Fruit fly (Drosophila melanogaster) whole organism, embryonic: ENCODE results near the gene nSMase.

Source experiments
- Abd-B ChIP-seq: fragments of 200-800 bp; sonication (Bioruptor generic); optimal IDR thresholded peaks from 2 replicates; lab custom pipeline; 2018; ENCODE audit warnings: missing biosample characterization, mild to moderate bottlenecking, missing genetic modification characterization, moderate library complexity
- Antp ChIP-seq: fragments of 200-800 bp; sonication (Bioruptor generic); optimal IDR thresholded peaks from 3 replicates; lab custom pipeline; 2016; ENCODE audit warnings: missing biosample characterization, missing genetic modification characterization
- Asciz ChIP-seq: fragments of 200-800 bp; sonication (Bioruptor generic); optimal IDR thresholded peaks from 2 replicates; lab custom pipeline; 2017; ENCODE audit warnings: missing biosample characterization, mild to moderate bottlenecking, missing genetic modification characterization, missing genetic modification reagents
- Atf-2 ChIP-seq: fragments of 200-800 bp; sonication (Bioruptor generic); optimal IDR thresholded peaks from 2 replicates; lab custom pipeline; 2016; ENCODE audit warnings: missing biosample characterization, missing genetic modification characterization
- B-H2 ChIP-seq: fragments of 200-800 bp; sonication (Bioruptor generic); optimal IDR thresholded peaks from 2 replicates; lab custom pipeline; 2018; ENCODE audit warnings: missing biosample characterization, mild to moderate bottlenecking, missing genetic modification characterization
- CG11247 ChIP-seq: fragments of 200-800 bp; sonication (Bioruptor generic); IDR thresholded peaks from 2 replicates; pipeline ENCODE4 v1.3.6; 2022; ENCODE audit warnings: missing biosample characterization, missing genetic modification characterization
- CG11560 ChIP-seq: fragments of 200-800 bp; sonication (Bioruptor generic); IDR thresholded peaks from 3 replicates; pipeline ENCODE4 v1.3.6; 2022; ENCODE audit warnings: missing biosample characterization, missing genetic modification characterization
- CG12236 ChIP-seq: fragments of 200-800 bp; sonication (Bioruptor generic); optimal IDR thresholded peaks from 2 replicates; lab custom pipeline; 2016; ENCODE audit warnings: missing biosample characterization, missing genetic modification characterization
- CG1233 ChIP-seq: fragments of 200-800 bp; sonication (Bioruptor generic); optimal IDR thresholded peaks from 4 replicates; lab custom pipeline; 2018; ENCODE audit warnings: missing biosample characterization, mild to moderate bottlenecking, missing genetic modification characterization
- CG12769 ChIP-seq: fragments of 200-800 bp; sonication (Bioruptor generic); optimal IDR thresholded peaks from 2 replicates; lab custom pipeline; 2019; ENCODE audit warnings: missing biosample characterization, mild to moderate bottlenecking, missing genetic modification characterization, moderate library complexity
- CG13624 ChIP-seq: fragments of 200-800 bp; sonication (Bioruptor generic); optimal IDR thresholded peaks from 2 replicates; lab custom pipeline; 2016; ENCODE audit warnings: missing biosample characterization, missing genetic modification characterization
- CG17802 ChIP-seq: fragments of 200-800 bp; sonication (Bioruptor generic); optimal IDR thresholded peaks from 2 replicates; lab custom pipeline; 2018; ENCODE audit warnings: missing biosample characterization, mild to moderate bottlenecking, missing genetic modification characterization, moderate library complexity
- CG3065 ChIP-seq: fragments of 200-800 bp; sonication (Bioruptor generic); optimal IDR thresholded peaks from 2 replicates; lab custom pipeline; 2016; ENCODE audit warnings: missing biosample characterization, missing genetic modification characterization
- CG31224 ChIP-seq: fragments of 200-800 bp; sonication (Bioruptor generic); IDR thresholded peaks from 2 replicates; pipeline ENCODE4 v1.3.6; 2022; ENCODE audit warnings: missing biosample characterization, missing genetic modification characterization
- CG3838 ChIP-seq: fragments of 200-800 bp; sonication (Bioruptor generic); optimal IDR thresholded peaks from 3 replicates; lab custom pipeline; 2016; ENCODE audit warnings: missing biosample characterization, missing genetic modification characterization
- CG4820 ChIP-seq: fragments of 200-800 bp; sonication (Bioruptor generic); optimal IDR thresholded peaks from 3 replicates; lab custom pipeline; 2016; ENCODE audit warnings: missing biosample characterization, missing genetic modification characterization
- CG6175 ChIP-seq: fragments of 200-800 bp; sonication (Bioruptor generic); IDR thresholded peaks from 3 replicates; pipeline ENCODE4 v1.3.6; 2022; ENCODE audit warnings: missing biosample characterization, missing genetic modification characterization
- CG6765 ChIP-seq: fragments of 200-800 bp; sonication (Bioruptor generic); optimal IDR thresholded peaks from 3 replicates; lab custom pipeline; 2017; ENCODE audit warnings: missing biosample characterization, mild to moderate bottlenecking, missing genetic modification characterization
- CG8290 ChIP-seq, 3 experiments: fragments of 200-800 bp; sonication (Bioruptor generic); optimal IDR thresholded peaks; 2 replicates each; lab custom pipeline; 2016 to 2019; ENCODE audit warnings: missing biosample characterization in 3 of 3, missing genetic modification characterization in 3 of 3, mild to moderate bottlenecking in 2 of 3, moderate library complexity in 1 of 3
- CG8478 ChIP-seq: fragments of >200 bp; optimal IDR thresholded peaks from 2 replicates; lab custom pipeline; 2018
- CG8765 ChIP-seq: fragments of 200-800 bp; sonication (Bioruptor generic); IDR thresholded peaks from 2 replicates; pipeline ENCODE4 v1.3.6; 2022; ENCODE audit warnings: missing biosample characterization, missing genetic modification characterization
- Camta ChIP-seq: fragments of 200-800 bp; sonication (Bioruptor generic); optimal IDR thresholded peaks from 2 replicates; lab custom pipeline; 2016; ENCODE audit warnings: missing biosample characterization, missing genetic modification characterization
- D ChIP-seq, 2 experiments: fragments of 200-800 bp in 1 of 2; fragments of >200 bp in 1 of 2; sonication (Bioruptor generic) in 1 of 2; optimal IDR thresholded peaks; 2 replicates in 1 of 2; 3 replicates in 1 of 2; lab custom pipeline; 2017; ENCODE audit warnings: mild to moderate bottlenecking in 1 of 2, missing biosample characterization in 1 of 2, missing genetic modification characterization in 1 of 2, missing genetic modification reagents in 1 of 2
- Gsc ChIP-seq: fragments of 200-800 bp; sonication (Bioruptor generic); IDR thresholded peaks from 2 replicates; pipeline ENCODE4 v1.3.6; 2022; ENCODE audit warnings: missing biosample characterization, missing genetic modification characterization
- H2.0 ChIP-seq: fragments of 200-800 bp; sonication (Bioruptor generic); IDR thresholded peaks from 2 replicates; pipeline ENCODE4 v1.3.6; 2022; ENCODE audit warnings: missing biosample characterization, missing genetic modification characterization
- Hmr ChIP-seq: fragments of 200-800 bp; sonication (Bioruptor generic); optimal IDR thresholded peaks from 3 replicates; lab custom pipeline; 2017; ENCODE audit warnings: mild to moderate bottlenecking, missing biosample characterization, missing genetic modification reagents, missing genetic modification characterization
- MESR4 ChIP-seq: fragments of 200-800 bp; sonication (Bioruptor generic); optimal IDR thresholded peaks from 2 replicates; lab custom pipeline; 2018; ENCODE audit warnings: missing biosample characterization, mild to moderate bottlenecking, missing genetic modification characterization, moderate library complexity
- Mrtf ChIP-seq: fragments of 200-800 bp; sonication (Bioruptor generic); IDR thresholded peaks from 3 replicates; pipeline ENCODE4 v1.3.6; 2022; ENCODE audit warnings: missing biosample characterization, missing genetic modification characterization
- Rx ChIP-seq: fragments of 200-800 bp; sonication (Bioruptor generic); IDR thresholded peaks from 2 replicates; pipeline ENCODE4 v1.3.6; 2022; ENCODE audit warnings: missing biosample characterization, missing genetic modification characterization
- Stat92E ChIP-seq, 3 experiments: fragments of >200 bp in 2 of 3; fragments of 200-800 bp in 1 of 3; sonication (Bioruptor generic) in 1 of 3; optimal IDR thresholded peaks; 2 replicates each; lab custom pipeline; 2017 to 2019; ENCODE audit warnings: missing biosample characterization in 3 of 3, missing genetic modification characterization in 3 of 3, mild to moderate bottlenecking in 1 of 3, moderate library complexity in 1 of 3
- Trl ChIP-seq, 3 experiments: fragments of >200 bp in 2 of 3; fragments of 200-800 bp in 1 of 3; sonication (Bioruptor generic) in 1 of 3; optimal IDR thresholded peaks; 2 replicates in 1 of 3; 3 replicates in 2 of 3; lab custom pipeline; 2016 to 2017; ENCODE audit warnings: missing biosample characterization in 1 of 3, missing genetic modification characterization in 1 of 3
- Vsx1 ChIP-seq: fragments of 200-800 bp; sonication (Bioruptor generic); optimal IDR thresholded peaks from 2 replicates; lab custom pipeline; 2017; ENCODE audit warnings: missing biosample characterization, mild to moderate bottlenecking, missing genetic modification characterization, missing genetic modification reagents
- bsh ChIP-seq, 2 experiments: fragments of 200-800 bp; sonication (Bioruptor generic); optimal IDR thresholded peaks; 2 replicates each; lab custom pipeline; 2017 to 2018; ENCODE audit warnings: mild to moderate bottlenecking in 2 of 2, missing biosample characterization in 2 of 2, missing genetic modification characterization in 2 of 2, moderate library complexity in 1 of 2
- croc ChIP-seq: fragments of 200-800 bp; sonication (Bioruptor generic); conservative IDR thresholded peaks from 3 replicates; pipeline ENCODE4 v1.3.6; 2022; ENCODE audit warnings: missing biosample characterization, missing genetic modification characterization
- crol ChIP-seq: fragments of 200-800 bp; sonication (Bioruptor generic); IDR thresholded peaks from 2 replicates; pipeline ENCODE4 v1.3.6; 2022; ENCODE audit warnings: missing biosample characterization, missing genetic modification characterization
- exex ChIP-seq: fragments of 200-800 bp; sonication (Bioruptor generic); optimal IDR thresholded peaks from 4 replicates; lab custom pipeline; 2018; ENCODE audit warnings: missing biosample characterization, mild to moderate bottlenecking, missing genetic modification characterization, moderate library complexity
- fru ChIP-seq: fragments of >200 bp; optimal IDR thresholded peaks from 2 replicates; lab custom pipeline; 2017
- hkb ChIP-seq, 2 experiments: fragments of 200-800 bp in 1 of 2; fragments of >200 bp in 1 of 2; sonication (Bioruptor generic) in 1 of 2; IDR thresholded peaks in 1 of 2; optimal IDR thresholded peaks in 1 of 2; 2 replicates each; pipeline versions ENCODE4 v1.3.6 to Lab custom; 2017 to 2022; ENCODE audit warnings: missing biosample characterization in 1 of 2, missing genetic modification characterization in 1 of 2
- lab ChIP-seq: fragments of 200-800 bp; sonication (Bioruptor generic); optimal IDR thresholded peaks from 3 replicates; lab custom pipeline; 2017; ENCODE audit warnings: missing biosample characterization, missing genetic modification characterization, mild to moderate bottlenecking, moderate library complexity, missing genetic modification reagents
- luna ChIP-seq: fragments of 200-800 bp; sonication (Bioruptor generic); optimal IDR thresholded peaks from 2 replicates; lab custom pipeline; 2016; ENCODE audit warnings: missing biosample characterization, missing genetic modification characterization
- nerfin-2 ChIP-seq: fragments of 200-800 bp; sonication (Bioruptor generic); IDR thresholded peaks from 2 replicates; pipeline ENCODE4 v1.3.6; 2022; ENCODE audit warnings: missing biosample characterization, missing genetic modification characterization; ENCODE audit not compliant: partially characterized antibody
- nmo ChIP-seq: fragments of 200-800 bp; sonication (Bioruptor generic); optimal IDR thresholded peaks from 2 replicates; lab custom pipeline; 2018; ENCODE audit warnings: missing biosample characterization, mild to moderate bottlenecking, missing genetic modification characterization, moderate library complexity
- org-1 ChIP-seq: fragments of 200-800 bp; sonication (Bioruptor generic); optimal IDR thresholded peaks from 2 replicates; lab custom pipeline; 2017; ENCODE audit warnings: missing biosample characterization, missing genetic modification characterization
- p53 ChIP-seq: fragments of 200-800 bp; sonication (Bioruptor generic); optimal IDR thresholded peaks from 2 replicates; lab custom pipeline; 2016; ENCODE audit warnings: missing biosample characterization, missing genetic modification characterization
- pfk ChIP-seq: fragments of 200-800 bp; sonication (Bioruptor generic); optimal IDR thresholded peaks from 2 replicates; lab custom pipeline; 2018; ENCODE audit warnings: missing biosample characterization, mild to moderate bottlenecking, missing genetic modification characterization, moderate library complexity
- trh ChIP-seq: fragments of 200-800 bp; sonication (Bioruptor generic); optimal IDR thresholded peaks from 2 replicates; lab custom pipeline; 2016; ENCODE audit warnings: missing biosample characterization, missing genetic modification characterization

Gene nSMase

DNA sequence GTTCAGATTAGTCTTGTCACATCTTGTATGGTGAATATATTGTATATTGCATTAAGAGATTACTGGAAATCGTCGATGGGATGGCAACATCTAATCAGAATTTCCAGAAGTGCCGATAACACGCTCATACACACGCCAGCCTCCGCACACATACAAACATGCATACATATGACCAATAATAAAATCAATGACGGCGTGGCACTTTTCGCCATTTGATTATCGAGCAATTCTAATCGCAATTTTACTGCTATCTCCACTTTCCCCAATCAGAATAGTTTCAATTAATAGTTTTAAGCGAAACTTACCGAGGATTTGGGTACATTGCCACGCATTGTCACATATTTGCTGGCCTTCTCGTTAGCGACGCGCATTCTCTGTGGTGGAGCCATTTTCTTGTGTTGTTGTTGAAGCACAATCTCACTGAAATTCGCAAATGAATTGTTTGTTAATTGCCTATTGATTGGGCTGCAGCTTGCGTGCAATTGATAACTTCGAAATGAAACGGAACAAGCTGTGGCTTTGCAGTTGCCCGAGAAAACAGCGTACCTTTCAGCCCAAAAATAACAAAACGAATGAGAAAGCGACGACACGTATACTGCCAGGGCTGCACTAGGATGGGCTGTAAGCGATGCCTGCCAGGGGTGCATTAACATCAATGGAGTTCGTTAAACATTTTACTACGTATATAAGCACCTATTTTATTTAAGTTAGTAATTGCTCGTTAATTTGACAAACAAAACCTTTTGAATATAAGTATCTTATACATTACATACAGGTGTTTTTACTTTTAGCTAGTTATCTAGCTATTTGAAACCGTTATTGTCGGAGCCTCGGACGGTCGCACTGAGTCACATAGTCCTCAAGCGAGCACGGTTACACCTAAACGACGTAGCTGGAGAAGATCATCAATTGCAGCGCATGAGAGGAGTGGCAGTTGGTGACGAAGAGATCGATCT lies 20.2 kb upstream of the nSMase start, which contains the start of the genes CG32276 and gry (continued):
- TF ChIP-seq CG12769 (tag; lab: Kevin White, UChicago) (no peak), Stat92E (GFP tag; optimal IDR thresholded peaks at IDR 0.05; lab: Kevin White, UChicago) (peak in 1 of 3 experiments; percentile 54), H2.0 (no peak; the same call in 1 of the 2 replicates), Trl (optimal IDR thresholded peaks at IDR 0.05; lab: Kevin White, UChicago) (peak in 1 of 2 experiments; percentile 14), Trl (GFP tag; optimal IDR thresholded peaks at IDR 0.05; lab: Kevin White, UChicago) (peak; percentile 85), CG3838 (peak; percentile 53), CG11247 (GFP tag; lab: Robert Waterston, UW) (peak; percentile 54), nmo (GFP tag; lab: Kevin White, UChicago) (peak; percentile 84), CG17802 (tag; lab: Kevin White, UChicago) (no peak), CG31224 (GFP tag; lab: Robert Waterston, UW) (peak; percentile 66), CG6175 (GFP tag; lab: Robert Waterston, UW) (0 out of 3 replicates have a peak, but pooled peaks have one; percentile 12), CG4820 (peak; percentile 77), pfk (peak; percentile 57), Camta (GFP tag; lab: Kevin White, UChicago) (peak; percentile 42), org-1 (GFP tag; lab: Kevin White, UChicago) (peak; percentile 30), B-H2 (GFP tag; lab: Kevin White, UChicago) (peak; percentile 83), CG6765 (GFP tag; lab: Kevin White, UChicago) (no peak), luna (GFP tag; lab: Kevin White, UChicago) (no peak), trh (peak; percentile 63), lab (GFP tag; lab: Kevin White, UChicago) (peak; percentile 87), MESR4 (GFP tag; lab: Kevin White, UChicago) (peak; percentile 89), Hmr (peak; percentile 76), CG8290 (GFP tag; optimal IDR thresholded peaks at IDR 0.05; lab: Kevin White, UChicago) (no peak), CG8290 (tag; optimal IDR thresholded peaks at IDR 0.05; lab: Kevin White, UChicago) (peak in 1 of 2 experiments; percentile 15), Rx (GFP tag; lab: Robert Waterston, UW) (peak; percentile 14; the same call in 1 of the 2 replicates), CG8765 (GFP tag; lab: Robert Waterston, UW) (peak; percentile 71), Abd-B (peak; percentile 43), fru (no peak), hkb (optimal IDR thresholded peaks at IDR 0.05; lab: Kevin White, UChicago) (peak; percentile 33), hkb (GFP tag; IDR thresholded peaks at IDR 0.05; lab: Robert Waterston, UW) (peak; percentile 65), p53 (GFP tag; lab: Kevin White, UChicago) (peak; percentile 58), bsh (GFP tag; optimal IDR thresholded peaks at IDR 0.05; lab: Kevin White, UChicago) (peak in 1 of 2 experiments; percentile 66), nerfin-2 (no peak), Vsx1 (no peak), exex (tag; lab: Kevin White, UChicago) (peak; percentile 42), CG11560 (tag; lab: Robert Waterston, UW) (no peak), CG3065 (GFP tag; lab: Kevin White, UChicago) (peak; percentile 50), CG1233 (GFP tag; lab: Kevin White, UChicago) (peak; percentile 67), D (optimal IDR thresholded peaks at IDR 0.05; lab: Kevin White, UChicago) (peak; percentile 27), D (GFP tag; optimal IDR thresholded peaks at IDR 0.05; lab: Kevin White, UChicago) (peak; percentile 48), croc (GFP tag; lab: Robert Waterston, UW) (no peak), Antp (peak; percentile 79), Atf-2 (peak; percentile 81), CG13624 (GFP tag; lab: Kevin White, UChicago) (peak; percentile 80), Asciz (no peak), crol (no peak), CG12236 (GFP tag; lab: Kevin White, UChicago) (peak; percentile 41), Mrtf (no peak), CG8478 (lab: Kevin White, UChicago) (no peak), Gsc (no peak)
